Worm (Caenorhabditis elegans) whole organism, midembryonic: Measurements from ENCODE around the gene pst-2.

ENCODE experiments used
- T22C8.4 ChIP-seq: fragments of 200-800 bp; sonication (Bioruptor generic); IDR thresholded peaks from 2 replicates; pipeline ENCODE4 v1.3.6; 2022; ENCODE audit warnings: missing genetic modification characterization, missing compliant biosample characterization
- cog-1 ChIP-seq: sonication (generic microtip); optimal IDR thresholded peaks from 2 replicates; lab custom pipeline; 2016; ENCODE audit warnings: missing genetic modification characterization, missing compliant biosample characterization
- flt-1 ChIP-seq: fragments of 200-800 bp; sonication (Bioruptor generic); IDR thresholded peaks from 2 replicates; pipeline ENCODE4 v1.3.6; 2022; ENCODE audit warnings: missing genetic modification characterization, missing compliant biosample characterization
- klf-2 ChIP-seq: fragments of 200-800 bp; sonication (Bioruptor generic); conservative IDR thresholded peaks from 2 replicates; pipeline ENCODE4 v1.3.6; 2022; ENCODE audit warnings: missing genetic modification reagents, missing genetic modification characterization, missing compliant biosample characterization
- med-1 ChIP-seq: sonication (generic microtip); optimal IDR thresholded peaks from 2 replicates; lab custom pipeline; 2017; ENCODE audit warnings: missing genetic modification characterization, mild to moderate bottlenecking, missing compliant biosample characterization, antibody characterized with exemption, missing genetic modification reagents; ENCODE audit not compliant: insufficient read depth
- ref-1 ChIP-seq: fragments of 200-800 bp; sonication (Bioruptor generic); conservative IDR thresholded peaks from 2 replicates; pipeline ENCODE4 v1.3.6; 2022; ENCODE audit warnings: missing genetic modification reagents, missing genetic modification characterization, missing compliant biosample characterization
- tab-1 ChIP-seq: fragments of 200-800 bp; sonication (Bioruptor generic); IDR thresholded peaks from 2 replicates; pipeline ENCODE4 v1.3.6; 2022; ENCODE audit warnings: missing genetic modification characterization, missing compliant biosample characterization
- ztf-23 ChIP-seq: fragments of 200-800 bp; sonication (Bioruptor generic); IDR thresholded peaks from 2 replicates; pipeline ENCODE4 v1.3.6; 2022; ENCODE audit warnings: missing genetic modification reagents, missing genetic modification characterization, missing compliant biosample characterization
- ztf-29 ChIP-seq: fragments of 200-800 bp; sonication (Bioruptor generic); IDR thresholded peaks from 2 replicates; pipeline ENCODE4 v1.3.6; 2022; ENCODE audit warnings: missing genetic modification reagents, missing genetic modification characterization, missing compliant biosample characterization

Gene pst-2

ce11 chrIII:5714984-5715454, 34.8 kb downstream of the pst-2 start:
- TF ChIP-seq T22C8.4 (GFP tag; lab: Robert Waterston, UW) (no peak), tab-1 (GFP tag; lab: Robert Waterston, UW) (no peak), flt-1 (GFP tag; lab: Robert Waterston, UW) (peak; percentile 15; the same call in 1 of the 2 replicates)

ce11 chrIII:5715467-5715866, 35.2 kb downstream of the pst-2 start:
- TF ChIP-seq ztf-23 (GFP tag; lab: Robert Waterston, UW) (peak; percentile 55; the same call in 1 of the 2 replicates), T22C8.4 (GFP tag; lab: Robert Waterston, UW) (no peak), tab-1 (GFP tag; lab: Robert Waterston, UW) (no peak), flt-1 (GFP tag; lab: Robert Waterston, UW) (0 out of 2 replicates have a peak, but pooled peaks have one; percentile 34), cog-1 (tag; lab: Kevin White, UChicago) (peak; percentile 77), med-1 (GFP tag; lab: Kevin White, UChicago) (no peak), ztf-29 (GFP tag; lab: Robert Waterston, UW) (peak; percentile 32; the same call in 1 of the 2 replicates)

ce11 chrIII:5717173-5717748, 37.0 kb downstream of the pst-2 start:
- no peak for TF ChIP-seq flt-1 (GFP tag; lab: Robert Waterston, UW)

- no peak for TF ChIP-seq klf-2
- no peak for TF ChIP-seq ref-1 (GFP tag; lab: Robert Waterston, UW)
- TF ChIP-seq ztf-29 (GFP tag; lab: Robert Waterston, UW), result no peak
- no peak for TF ChIP-seq tab-1 (GFP tag; lab: Robert Waterston, UW)
- TF ChIP-seq T22C8.4 (GFP tag; lab: Robert Waterston, UW), result no peak
- TF ChIP-seq ztf-23 (GFP tag; lab: Robert Waterston, UW), result no peak
- TF ChIP-seq flt-1 (GFP tag; lab: Robert Waterston, UW), result no peak
- no peak for TF ChIP-seq cog-1 (tag; lab: Kevin White, UChicago)
- no peak for TF ChIP-seq med-1 (GFP tag; lab: Kevin White, UChicago)
Observed at ce11 chrIII:5718385-5718784, 38.2 kb downstream of the pst-2 start.

ce11 chrIII:5719105-5719831, 39.0 kb downstream of the pst-2 start:
- TF ChIP-seq med-1 (GFP tag; lab: Kevin White, UChicago) (no peak), tab-1 (GFP tag; lab: Robert Waterston, UW) (no peak), T22C8.4 (GFP tag; lab: Robert Waterston, UW) (no peak), klf-2 (no peak), cog-1 (tag; lab: Kevin White, UChicago) (no peak), ztf-29 (GFP tag; lab: Robert Waterston, UW) (no peak), flt-1 (GFP tag; lab: Robert Waterston, UW) (no peak), ztf-23 (GFP tag; lab: Robert Waterston, UW) (no peak), ref-1 (GFP tag; lab: Robert Waterston, UW) (no peak)

ce11 chrIII:5719832-5720194, 39.6 kb downstream of the pst-2 start:
- TF ChIP-seq T22C8.4 (GFP tag; lab: Robert Waterston, UW) (no peak), cog-1 (tag; lab: Kevin White, UChicago) (no peak), ref-1 (GFP tag; lab: Robert Waterston, UW) (no peak)

- no peak for TF ChIP-seq cog-1 (tag; lab: Kevin White, UChicago)
- TF ChIP-seq flt-1 (GFP tag; lab: Robert Waterston, UW), result peak; percentile 22; the same call in 1 of the 2 replicates
- TF ChIP-seq med-1 (GFP tag; lab: Kevin White, UChicago), result no peak
Observed at ce11 chrIII:5720266-5721019, 40.2 kb downstream of the pst-2 start.

ce11 chrIII:5721488-5721887, 41.3 kb downstream of the pst-2 start:
- TF ChIP-seq ztf-23 (GFP tag; lab: Robert Waterston, UW), result no peak
- no peak for TF ChIP-seq med-1 (GFP tag; lab: Kevin White, UChicago)
- no peak for TF ChIP-seq ref-1 (GFP tag; lab: Robert Waterston, UW)
- TF ChIP-seq ztf-29 (GFP tag; lab: Robert Waterston, UW), result no peak
- TF ChIP-seq tab-1 (GFP tag; lab: Robert Waterston, UW), result no peak
- no peak for TF ChIP-seq klf-2
- TF ChIP-seq flt-1 (GFP tag; lab: Robert Waterston, UW), result no peak

ce11 chrIII:5721888-5722287, 41.7 kb downstream of the pst-2 start:
- TF ChIP-seq flt-1 (GFP tag; lab: Robert Waterston, UW) (peak; percentile 49; the same call in 1 of the 2 replicates), ztf-29 (GFP tag; lab: Robert Waterston, UW) (no peak), T22C8.4 (GFP tag; lab: Robert Waterston, UW) (peak; percentile 18; the same call in 1 of the 2 replicates), ref-1 (GFP tag; lab: Robert Waterston, UW) (no peak), cog-1 (tag; lab: Kevin White, UChicago) (no peak)
